Fruit fly (Drosophila melanogaster) whole organism, wandering third instar larva: ENCODE measurements around the gene CG34149.

Experiments used
- br ChIP-seq: fragments of 200-800 bp; sonication (Bioruptor generic); optimal IDR thresholded peaks from 2 replicates; lab custom pipeline; 2016; ENCODE audit warnings: missing biosample characterization, missing genetic modification characterization
- lola ChIP-seq: fragments of >200 bp; optimal IDR thresholded peaks from 2 replicates; lab custom pipeline; 2017; ENCODE audit warnings: missing biosample characterization, missing genetic modification characterization

dm6 chr3R:22421618-22422017, 41.7 kb downstream of the CG34149 start:
- TF ChIP-seq br (peak; percentile 76), lola (GFP tag; lab: Kevin White, UChicago) (no peak)
